Worm (Caenorhabditis elegans): ENCODE measurements around the gene ent-2.

ent-2 gene

DNA sequence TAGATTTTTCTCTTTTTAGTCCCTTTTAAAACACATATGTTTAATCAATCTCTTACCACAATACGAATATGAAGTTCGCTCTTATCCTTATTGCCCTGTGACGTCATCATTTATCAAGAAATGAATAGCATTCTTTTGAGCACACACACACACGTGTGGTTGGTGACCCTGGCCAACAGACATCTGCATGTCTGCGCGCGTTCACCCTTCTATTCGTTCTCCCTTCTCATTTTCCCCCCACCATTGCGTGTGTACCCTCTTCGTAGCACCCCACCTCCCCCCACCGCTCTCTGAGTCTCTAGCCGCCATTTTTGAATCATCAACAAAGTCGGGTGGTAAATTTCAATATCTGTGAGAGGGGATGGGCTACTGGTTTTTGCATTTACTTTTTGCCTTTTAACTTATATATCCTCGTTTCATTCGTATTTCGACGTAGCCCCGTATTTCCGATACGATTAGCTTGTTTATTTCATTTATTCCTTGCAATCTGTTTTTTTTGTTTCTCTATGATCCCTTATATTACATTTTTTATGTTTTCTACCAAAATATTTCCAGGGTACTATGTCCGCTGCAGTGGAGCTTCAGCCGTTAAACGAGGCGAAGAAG lies at the start of gene ent-2:
Gene ent-2, plus strand, starts transcription at position 556 of the 606 bp plus-strand sequence.
- peak; percentile 55 for TF ChIP-seq hmg-4 (GFP tag; optimal IDR thresholded peaks at IDR 0.05)
- no peak for TF ChIP-seq ama-1 (optimal IDR thresholded peaks at IDR 0.05)

DNA sequence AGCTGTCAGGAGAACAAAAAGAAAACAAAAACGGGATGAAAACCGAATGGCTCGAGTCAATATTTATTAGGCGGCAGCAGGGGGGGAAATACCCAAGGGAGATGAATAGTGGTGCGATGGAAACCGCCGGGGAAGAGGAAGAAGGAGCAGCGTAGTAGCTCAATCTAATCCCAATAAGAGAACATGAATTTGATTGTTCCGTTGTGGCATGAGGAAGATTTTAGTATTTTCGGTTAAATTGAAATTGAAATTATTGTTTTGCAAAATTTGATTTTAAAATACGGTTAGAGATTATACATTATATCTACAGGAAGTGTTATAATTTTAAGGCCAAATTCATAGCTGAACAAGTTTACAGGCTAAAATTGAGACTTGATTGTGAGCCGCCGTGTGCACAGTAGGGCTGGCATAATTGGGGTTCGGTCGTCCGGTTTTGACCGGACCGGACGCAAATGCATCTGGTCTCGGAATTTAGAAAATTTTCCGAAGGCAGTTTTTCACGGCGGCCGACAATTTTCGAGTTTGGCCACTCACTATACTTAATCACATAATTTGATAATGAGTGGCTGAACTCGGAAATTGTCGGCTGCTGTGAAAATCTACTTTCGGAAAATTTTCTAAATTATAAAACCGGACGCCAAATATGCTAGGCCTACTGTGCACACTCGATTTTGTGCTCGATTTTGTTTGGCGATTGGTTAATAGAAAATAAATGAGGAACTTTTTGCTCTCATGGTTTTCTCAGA lies 48.7 kb upstream of the ent-2 start:
- TF ChIP-seq aly-1 (tag; optimal IDR thresholded peaks at IDR 0.05) = no peak
- TF ChIP-seq tra-4 (tag; optimal IDR thresholded peaks at IDR 0.05) = no peak
- no peak for TF ChIP-seq tbx-37 (GFP tag; conservative IDR thresholded peaks at IDR 0.05)
- no peak for TF ChIP-seq tbx-11 (GFP tag; IDR thresholded peaks at IDR 0.05)
- TF ChIP-seq ceh-36 (tag; optimal IDR thresholded peaks at IDR 0.05) = no peak
- no peak for TF ChIP-seq hmbx-1 (tag; optimal IDR thresholded peaks at IDR 0.05)
- TF ChIP-seq ceh-13 (GFP tag; optimal IDR thresholded peaks at IDR 0.05) = no peak
- TF ChIP-seq F13C5.2 (tag; optimal IDR thresholded peaks at IDR 0.05) = no peak
- TF ChIP-seq sea-1 (GFP tag; conservative IDR thresholded peaks at IDR 0.05) = no peak
- no peak for TF ChIP-seq hnd-1 (tag; optimal IDR thresholded peaks at IDR 0.05)
- TF ChIP-seq scrt-1 (GFP tag; IDR thresholded peaks at IDR 0.05) = no peak
- no peak for TF ChIP-seq hmg-4 (GFP tag; optimal IDR thresholded peaks at IDR 0.05)
- TF ChIP-seq ets-7 (tag; optimal IDR thresholded peaks at IDR 0.05) = no peak
- TF ChIP-seq B0310.2 (tag; optimal IDR thresholded peaks at IDR 0.05) = no peak
- no peak for TF ChIP-seq ama-1 (optimal IDR thresholded peaks at IDR 0.05)
- no peak for TF ChIP-seq flt-1 (GFP tag; IDR thresholded peaks at IDR 0.05)

DNA sequence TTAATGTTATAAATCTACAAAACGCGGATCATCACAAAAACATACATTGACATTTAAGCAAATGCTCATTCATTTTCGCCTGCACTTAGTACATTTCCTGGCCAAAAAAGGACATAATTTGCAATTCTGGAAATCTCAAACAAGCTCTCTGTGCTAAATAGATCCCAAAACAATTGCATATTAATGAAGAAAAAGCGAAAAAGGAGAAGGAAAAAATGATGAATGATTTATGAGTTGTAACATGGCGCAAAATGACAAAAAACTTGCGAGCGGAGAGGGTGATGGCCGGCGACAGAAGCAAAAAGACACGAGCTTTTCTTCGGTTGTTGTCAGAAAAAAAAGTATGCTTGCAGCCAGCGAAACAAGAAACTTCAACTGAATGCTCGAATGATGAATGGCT lies 46.0 kb upstream of the ent-2 start:
- no peak for TF ChIP-seq pes-1 (GFP tag; IDR thresholded peaks at IDR 0.05)

DNA sequence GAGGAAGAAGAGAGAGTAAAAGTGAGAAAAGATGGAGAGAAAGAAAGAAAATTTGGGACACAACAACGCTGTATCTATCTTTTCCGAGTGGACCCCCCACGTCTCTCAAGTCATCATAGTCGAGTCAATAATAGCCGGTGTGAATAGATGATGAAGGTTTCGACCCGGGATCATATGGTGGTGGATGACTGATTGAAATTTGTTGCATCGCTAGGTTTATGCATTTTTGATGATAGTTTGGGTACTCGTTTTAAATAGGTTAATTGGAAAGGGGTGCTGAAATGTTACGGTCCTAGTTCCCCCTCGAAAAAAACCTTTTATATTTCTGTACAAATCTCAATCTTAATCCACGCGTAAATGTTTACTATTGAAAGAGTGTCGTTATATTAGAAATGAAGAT lies 45.3 kb upstream of the ent-2 start:
- TF ChIP-seq pes-1 (GFP tag; IDR thresholded peaks at IDR 0.05) = no peak

DNA sequence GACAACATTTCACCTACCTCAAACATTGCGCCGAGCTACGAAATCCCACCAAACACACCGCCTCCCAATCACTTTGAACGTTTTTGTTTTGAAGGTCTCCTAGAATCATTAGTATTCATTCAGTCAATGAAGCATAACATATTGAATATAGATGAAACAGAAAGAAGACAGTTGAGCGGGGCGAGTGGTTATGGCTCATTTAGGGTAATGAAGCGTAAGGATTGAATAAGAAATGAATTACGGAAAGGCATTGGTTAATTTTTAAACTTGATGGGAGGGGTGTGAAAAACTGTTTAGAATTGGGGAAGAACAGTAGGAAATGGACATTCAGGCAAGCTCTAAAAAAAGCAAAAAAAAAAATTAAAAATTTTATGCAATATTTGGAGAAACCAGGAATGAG lies 43.0 kb upstream of the ent-2 start, which contains the start of gene lron-3:
Gene lron-3, minus strand, starts transcription at position 101 of the 400 bp plus-strand sequence.
- TF ChIP-seq tra-4 (tag; optimal IDR thresholded peaks at IDR 0.05) = no peak
- no peak for TF ChIP-seq tbx-37 (GFP tag; conservative IDR thresholded peaks at IDR 0.05)
- no peak for TF ChIP-seq ceh-13 (GFP tag; optimal IDR thresholded peaks at IDR 0.05)
- TF ChIP-seq hnd-1 (tag; optimal IDR thresholded peaks at IDR 0.05) = no peak
- no peak for TF ChIP-seq aly-1 (tag; optimal IDR thresholded peaks at IDR 0.05)
- TF ChIP-seq pes-1 (GFP tag; IDR thresholded peaks at IDR 0.05) = no peak
- TF ChIP-seq sea-1 (GFP tag; conservative IDR thresholded peaks at IDR 0.05) = no peak
- TF ChIP-seq B0310.2 (tag; optimal IDR thresholded peaks at IDR 0.05) = no peak
- no peak for TF ChIP-seq tbx-11 (GFP tag; IDR thresholded peaks at IDR 0.05)
- TF ChIP-seq ceh-36 (tag; optimal IDR thresholded peaks at IDR 0.05) = no peak
- no peak for TF ChIP-seq hmg-4 (GFP tag; optimal IDR thresholded peaks at IDR 0.05)
- TF ChIP-seq flt-1 (GFP tag; IDR thresholded peaks at IDR 0.05) = no peak
- no peak for TF ChIP-seq ama-1 (optimal IDR thresholded peaks at IDR 0.05)

DNA sequence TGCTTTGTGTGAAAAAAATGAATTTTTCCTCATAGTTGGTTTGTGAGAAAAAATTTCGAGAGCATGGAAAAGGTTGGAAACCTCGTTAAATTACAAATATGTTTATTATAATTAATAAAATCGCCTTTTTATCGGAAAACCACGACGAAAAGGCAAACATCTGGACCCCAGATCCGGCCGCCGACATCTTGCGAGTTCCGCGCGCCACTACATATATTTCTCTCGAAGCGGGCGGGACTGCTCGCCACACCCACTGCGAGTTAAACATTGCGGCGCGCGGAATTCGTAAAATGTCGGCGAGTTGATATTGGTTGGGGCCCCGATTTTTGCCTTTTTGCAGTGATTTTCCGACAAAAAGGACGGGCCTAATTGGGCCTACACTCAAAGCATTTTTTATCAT lies 41.4 kb upstream of the ent-2 start:
- TF ChIP-seq ama-1 (optimal IDR thresholded peaks at IDR 0.05) = no peak
- TF ChIP-seq ets-7 (tag; optimal IDR thresholded peaks at IDR 0.05) = no peak
- TF ChIP-seq ceh-13 (GFP tag; optimal IDR thresholded peaks at IDR 0.05) = no peak
- TF ChIP-seq tbx-11 (GFP tag; IDR thresholded peaks at IDR 0.05) = no peak
- no peak for TF ChIP-seq pes-1 (GFP tag; IDR thresholded peaks at IDR 0.05)
- no peak for TF ChIP-seq tbx-37 (GFP tag; conservative IDR thresholded peaks at IDR 0.05)
- no peak for TF ChIP-seq hnd-1 (tag; optimal IDR thresholded peaks at IDR 0.05)
- no peak for TF ChIP-seq flt-1 (GFP tag; IDR thresholded peaks at IDR 0.05)
- TF ChIP-seq sea-1 (GFP tag; conservative IDR thresholded peaks at IDR 0.05) = no peak
- no peak for TF ChIP-seq hmbx-1 (tag; optimal IDR thresholded peaks at IDR 0.05)
- no peak for TF ChIP-seq B0310.2 (tag; optimal IDR thresholded peaks at IDR 0.05)
- no peak for TF ChIP-seq aly-1 (tag; optimal IDR thresholded peaks at IDR 0.05)
- no peak for TF ChIP-seq scrt-1 (GFP tag; IDR thresholded peaks at IDR 0.05)
- TF ChIP-seq hmg-4 (GFP tag; optimal IDR thresholded peaks at IDR 0.05) = no peak
- TF ChIP-seq tra-4 (tag; optimal IDR thresholded peaks at IDR 0.05) = no peak
- no peak for TF ChIP-seq ceh-36 (tag; optimal IDR thresholded peaks at IDR 0.05)
- no peak for TF ChIP-seq F13C5.2 (tag; optimal IDR thresholded peaks at IDR 0.05)

DNA sequence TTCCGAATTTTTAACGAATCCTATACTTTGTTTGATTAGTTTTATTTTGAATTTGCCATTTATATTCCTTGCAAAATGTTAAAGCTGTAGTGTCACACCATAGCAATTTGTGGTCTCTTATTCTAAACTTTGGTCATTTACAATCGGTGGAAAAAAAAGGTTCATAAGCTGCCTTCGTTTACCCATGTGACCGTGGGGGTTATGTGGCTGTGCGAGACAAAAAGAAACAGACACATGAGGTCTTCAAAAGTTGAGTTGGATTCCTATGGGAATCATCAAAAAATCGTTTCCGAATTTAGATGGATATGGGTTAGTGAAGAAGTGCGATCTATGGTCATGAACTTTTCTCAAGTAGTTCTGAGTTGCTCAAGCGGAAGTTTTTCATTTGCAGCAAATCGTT lies 36.5 kb upstream of the ent-2 start:
- TF ChIP-seq pes-1 (GFP tag; IDR thresholded peaks at IDR 0.05) = no peak
- no peak for TF ChIP-seq scrt-1 (GFP tag; IDR thresholded peaks at IDR 0.05)
- no peak for TF ChIP-seq flt-1 (GFP tag; IDR thresholded peaks at IDR 0.05)

DNA sequence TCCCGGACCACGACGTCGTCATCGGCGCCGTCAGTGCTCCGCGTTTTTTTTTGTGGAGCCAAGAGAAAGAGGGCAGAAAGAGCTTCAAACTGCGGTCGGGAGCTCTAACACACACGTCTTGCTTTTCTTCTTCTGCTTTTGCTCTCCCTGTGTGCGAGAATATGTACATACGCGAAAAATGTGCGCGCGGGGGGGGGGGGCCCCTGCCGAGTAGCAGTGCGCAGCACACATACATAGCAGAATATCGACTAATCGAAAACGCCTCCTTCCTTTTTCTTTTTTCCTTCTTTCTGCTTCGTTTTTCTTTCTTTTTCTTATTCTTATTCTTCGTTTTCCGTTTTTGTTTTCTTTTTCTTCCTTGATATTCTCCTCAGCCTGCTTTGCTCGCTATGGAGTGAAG lies 34.2 kb upstream of the ent-2 start:
- TF ChIP-seq flt-1 (GFP tag; IDR thresholded peaks at IDR 0.05) (no peak), B0310.2 (tag; optimal IDR thresholded peaks at IDR 0.05) (no peak), sea-1 (GFP tag; conservative IDR thresholded peaks at IDR 0.05) (no peak), pes-1 (GFP tag; IDR thresholded peaks at IDR 0.05) (0 out of 2 replicates have a peak, but pooled peaks have one; percentile 49), aly-1 (tag; optimal IDR thresholded peaks at IDR 0.05) (no peak), F13C5.2 (tag; optimal IDR thresholded peaks at IDR 0.05) (peak; percentile 22), ama-1 (optimal IDR thresholded peaks at IDR 0.05) (no peak), hmg-4 (GFP tag; optimal IDR thresholded peaks at IDR 0.05) (peak; percentile 50), ets-7 (tag; optimal IDR thresholded peaks at IDR 0.05) (no peak), tra-4 (tag; optimal IDR thresholded peaks at IDR 0.05) (no peak), hnd-1 (tag; optimal IDR thresholded peaks at IDR 0.05) (no peak), tbx-11 (GFP tag; IDR thresholded peaks at IDR 0.05) (no peak)
